Fruit fly (Drosophila melanogaster) whole organism, adult: ENCODE data around the gene sac.

Experiments
- CG11617 ChIP-seq: fragments of 200-800 bp; sonication (Bioruptor generic); optimal IDR thresholded peaks from 2 replicates; lab custom pipeline; 2017; ENCODE audit warnings: mild to moderate bottlenecking, missing biosample characterization, missing genetic modification reagents, missing genetic modification characterization
- CG12768 ChIP-seq: fragments of 200-800 bp; sonication (Bioruptor generic); optimal IDR thresholded peaks from 2 replicates; lab custom pipeline; 2017; ENCODE audit warnings: missing biosample characterization, missing genetic modification characterization, mild to moderate bottlenecking, moderate library complexity, missing genetic modification reagents
- CG14711 ChIP-seq: fragments of 200-800 bp; sonication (Bioruptor generic); optimal IDR thresholded peaks from 2 replicates; lab custom pipeline; 2018; ENCODE audit warnings: missing biosample characterization, mild to moderate bottlenecking, missing genetic modification characterization, moderate library complexity
- CG1620 ChIP-seq: fragments of 200-800 bp; sonication (Bioruptor generic); optimal IDR thresholded peaks from 2 replicates; lab custom pipeline; 2016; ENCODE audit warnings: missing biosample characterization, missing genetic modification characterization
- CG33017 ChIP-seq: fragments of 200-800 bp; sonication (Bioruptor generic); optimal IDR thresholded peaks from 2 replicates; lab custom pipeline; 2018; ENCODE audit warnings: missing biosample characterization, mild to moderate bottlenecking, missing genetic modification characterization, moderate library complexity
- CG5204 ChIP-seq: fragments of 200-800 bp; sonication (Bioruptor generic); optimal IDR thresholded peaks from 2 replicates; lab custom pipeline; 2016; ENCODE audit warnings: missing biosample characterization, missing genetic modification characterization
- CG7045 ChIP-seq: fragments of 200-800 bp; sonication (Bioruptor generic); optimal IDR thresholded peaks from 2 replicates; lab custom pipeline; 2017; ENCODE audit warnings: missing biosample characterization, mild to moderate bottlenecking, missing genetic modification characterization
- CG7101 ChIP-seq: fragments of 200-800 bp; sonication (Bioruptor generic); optimal IDR thresholded peaks from 2 replicates; lab custom pipeline; 2018; ENCODE audit warnings: missing biosample characterization, mild to moderate bottlenecking, missing genetic modification characterization, moderate library complexity
- Clk ChIP-seq: fragments of 200-800 bp; sonication (Bioruptor generic); optimal IDR thresholded peaks from 2 replicates; lab custom pipeline; 2017; ENCODE audit warnings: missing biosample characterization, missing genetic modification characterization
- Crg-1 ChIP-seq: fragments of 200-800 bp; sonication (Bioruptor generic); optimal IDR thresholded peaks from 2 replicates; lab custom pipeline; 2016; ENCODE audit warnings: missing biosample characterization, missing genetic modification characterization
- Hr96 ChIP-seq: fragments of 200-800 bp; sonication (Bioruptor generic); optimal IDR thresholded peaks from 2 replicates; lab custom pipeline; 2016; ENCODE audit warnings: missing biosample characterization, missing genetic modification characterization
- Mnt ChIP-seq: fragments of 200-800 bp; sonication (Bioruptor generic); optimal IDR thresholded peaks from 2 replicates; lab custom pipeline; 2016; ENCODE audit warnings: missing biosample characterization, mild to moderate bottlenecking, missing genetic modification characterization
- bab1 ChIP-seq: fragments of 200-800 bp; sonication (Bioruptor generic); optimal IDR thresholded peaks from 3 replicates; lab custom pipeline; 2019; ENCODE audit warnings: missing biosample characterization, mild to moderate bottlenecking, missing genetic modification characterization, moderate library complexity
- cic ChIP-seq: fragments of 200-800 bp; sonication (Bioruptor generic); optimal IDR thresholded peaks from 2 replicates; lab custom pipeline; 2017; ENCODE audit warnings: missing biosample characterization, mild to moderate bottlenecking, missing genetic modification characterization, moderate library complexity
- cnc ChIP-seq, 2 experiments: fragments of >200 bp; optimal IDR thresholded peaks; 2 replicates each; lab custom pipeline; 2017
- kay ChIP-seq: fragments of 200-800 bp; sonication (Bioruptor generic); peaks from one replicate; lab custom pipeline; 2016; ENCODE audit warnings: missing biosample characterization, missing genetic modification characterization, borderline replicate concordance
- ovo ChIP-seq: fragments of 200-800 bp; sonication (Bioruptor generic); optimal IDR thresholded peaks from 2 replicates; lab custom pipeline; 2016; ENCODE audit warnings: missing biosample characterization, missing genetic modification characterization
- pad ChIP-seq: fragments of 200-800 bp; sonication (Bioruptor generic); optimal IDR thresholded peaks from 3 replicates; lab custom pipeline; 2017; ENCODE audit warnings: missing biosample characterization, missing genetic modification characterization, mild to moderate bottlenecking, moderate library complexity, missing genetic modification reagents
- tj ChIP-seq: fragments of 200-800 bp; sonication (Bioruptor generic); optimal IDR thresholded peaks from 3 replicates; lab custom pipeline; 2017; ENCODE audit warnings: missing biosample characterization, mild to moderate bottlenecking, missing genetic modification characterization, moderate library complexity
- toe ChIP-seq: fragments of 200-800 bp; sonication (Bioruptor generic); optimal IDR thresholded peaks from 2 replicates; lab custom pipeline; 2016; ENCODE audit warnings: missing biosample characterization, missing genetic modification characterization

sac gene

DNA sequence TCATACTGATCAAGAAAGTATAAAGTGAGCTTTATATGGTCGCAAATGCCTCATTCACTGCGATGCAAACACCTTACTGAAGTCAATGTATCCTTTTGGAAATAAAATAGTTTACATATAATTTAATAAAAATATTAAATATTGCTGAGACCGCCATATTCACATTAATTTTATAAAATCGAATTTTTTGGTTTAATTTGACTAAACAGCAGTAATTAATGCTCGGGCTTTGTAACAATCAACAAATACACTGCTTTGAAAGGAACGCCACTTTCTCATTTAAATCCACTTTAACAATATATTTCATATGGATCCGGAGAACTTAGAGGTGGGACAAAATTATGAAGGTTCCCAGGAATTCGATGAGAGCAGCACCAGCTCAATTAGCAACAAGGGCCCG is at the start of gene sac:
Gene sac (plus strand): TSS at position 301 of the 400 bp plus-strand sequence.
- TF ChIP-seq cic: no peak
- TF ChIP-seq Hr96 (GFP tag; lab: Kevin White, UChicago): no peak
- no peak for TF ChIP-seq Crg-1 (GFP tag; lab: Kevin White, UChicago)
- TF ChIP-seq kay (GFP tag; lab: Kevin White, UChicago): no peak
- TF ChIP-seq CG33017 (tag; lab: Kevin White, UChicago): no peak
- TF ChIP-seq Mnt (GFP tag; lab: Kevin White, UChicago): no peak
- TF ChIP-seq CG11617 (GFP tag; lab: Kevin White, UChicago): no peak
- TF ChIP-seq Clk: no peak
- TF ChIP-seq CG1620 (GFP tag; lab: Kevin White, UChicago): no peak
- no peak for TF ChIP-seq CG5204 (GFP tag; lab: Kevin White, UChicago)
- TF ChIP-seq CG14711: no peak
- no peak for TF ChIP-seq toe (GFP tag; lab: Kevin White, UChicago)
- TF ChIP-seq ovo (GFP tag; lab: Kevin White, UChicago): no peak
- TF ChIP-seq pad (GFP tag; lab: Kevin White, UChicago): no peak
- no peak for TF ChIP-seq CG7045 (GFP tag; lab: Kevin White, UChicago)
- no peak for TF ChIP-seq cnc (optimal IDR thresholded peaks at IDR 0.05; lab: Kevin White, UChicago)

DNA sequence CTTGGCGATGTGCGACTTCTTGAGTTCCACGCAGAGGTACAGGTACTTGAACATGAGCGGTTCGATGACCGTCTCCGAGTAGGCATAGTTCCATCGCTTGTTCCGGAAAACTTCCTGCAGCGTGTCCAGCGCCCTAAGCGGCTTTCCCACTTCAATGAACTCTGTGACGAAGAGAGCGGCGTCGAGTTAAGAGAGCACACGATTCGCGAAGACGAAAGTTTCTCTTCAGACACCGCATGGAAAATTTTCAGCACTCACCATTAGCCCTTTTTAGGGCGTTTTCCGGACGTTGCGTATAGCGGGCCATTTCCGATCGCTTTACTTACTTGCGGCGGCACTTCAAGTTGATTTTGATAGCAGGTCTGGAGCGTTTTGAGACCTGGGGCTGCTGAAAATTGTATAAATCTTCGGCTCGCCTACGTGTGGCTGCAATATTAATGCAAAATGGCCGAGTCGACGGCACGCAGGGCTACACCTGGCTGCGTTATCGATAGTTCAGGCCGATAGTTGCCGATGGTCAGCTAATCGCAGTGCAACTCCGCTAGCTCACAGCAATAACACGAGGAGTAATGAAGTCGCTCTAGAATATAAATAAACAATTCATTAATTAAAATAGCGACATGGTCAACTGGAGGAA is 47.1 kb upstream of the sac start, which contains the start of the genes eIF3a and CG1074:
Gene eIF3a (minus strand): TSS at position 455 of the 637 bp plus-strand sequence.
Gene CG1074 (plus strand): TSS at position 525 of the 637 bp plus-strand sequence.
- TF ChIP-seq Hr96 (GFP tag; lab: Kevin White, UChicago) (no peak), bab1 (GFP tag; lab: Kevin White, UChicago) (peak; percentile 84), Clk (peak; percentile 57), CG14711 (peak; percentile 63), CG7045 (GFP tag; lab: Kevin White, UChicago) (peak; percentile 61), cnc (optimal IDR thresholded peaks at IDR 0.05; lab: Kevin White, UChicago) (no peak), toe (GFP tag; lab: Kevin White, UChicago) (no peak), CG7101 (tag; lab: Kevin White, UChicago) (peak; percentile 82), tj (GFP tag; lab: Kevin White, UChicago) (peak; percentile 71), CG1620 (GFP tag; lab: Kevin White, UChicago) (peak; percentile 82), Mnt (GFP tag; lab: Kevin White, UChicago) (peak; percentile 96), CG12768 (GFP tag; lab: Kevin White, UChicago) (peak; percentile 70), Crg-1 (GFP tag; lab: Kevin White, UChicago) (peak; percentile 64), ovo (GFP tag; lab: Kevin White, UChicago) (peak; percentile 40), CG5204 (GFP tag; lab: Kevin White, UChicago) (no peak), kay (GFP tag; lab: Kevin White, UChicago) (no peak), cic (peak; percentile 38), pad (GFP tag; lab: Kevin White, UChicago) (peak; percentile 66), CG33017 (tag; lab: Kevin White, UChicago) (peak; percentile 27), CG11617 (GFP tag; lab: Kevin White, UChicago) (peak; percentile 84)

DNA sequence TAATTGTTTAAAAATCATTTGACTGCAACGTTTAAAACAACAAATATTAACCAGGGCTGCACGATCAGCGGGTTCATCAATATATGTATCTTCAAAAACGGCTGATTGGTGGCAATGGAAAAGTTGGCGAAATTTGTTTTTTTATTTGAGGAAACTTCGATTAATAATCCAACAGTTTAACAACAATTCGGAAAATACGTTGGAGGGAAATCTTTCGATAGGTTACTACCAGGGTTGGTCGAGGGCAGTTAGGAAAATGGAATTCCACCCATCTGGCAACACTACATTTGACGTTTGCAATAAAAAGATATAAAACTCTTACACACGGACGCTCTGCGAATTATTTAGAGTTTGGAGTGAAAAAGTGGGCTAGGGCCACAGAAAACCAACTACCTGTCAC is 43.5 kb upstream of the sac start, which contains the start of the genes Lipt2 and CG14650:
Gene Lipt2 (minus strand): TSS at position 217 of the 400 bp plus-strand sequence.
Gene CG14650 (plus strand): TSS at position 275 of the 400 bp plus-strand sequence.
- TF ChIP-seq Clk: peak; percentile 61
- TF ChIP-seq cic: peak; percentile 0
- no peak for TF ChIP-seq cnc (optimal IDR thresholded peaks at IDR 0.05; lab: Kevin White, UChicago)
- no peak for TF ChIP-seq ovo (GFP tag; lab: Kevin White, UChicago)
- no peak for TF ChIP-seq toe (GFP tag; lab: Kevin White, UChicago)
- TF ChIP-seq Hr96 (GFP tag; lab: Kevin White, UChicago): peak; percentile 80
- TF ChIP-seq CG7045 (GFP tag; lab: Kevin White, UChicago): peak; percentile 38
- TF ChIP-seq Mnt (GFP tag; lab: Kevin White, UChicago): peak; percentile 72
- peak; percentile 70 for TF ChIP-seq bab1 (GFP tag; lab: Kevin White, UChicago)
- peak; percentile 55 for TF ChIP-seq tj (GFP tag; lab: Kevin White, UChicago)
- no peak for TF ChIP-seq kay (GFP tag; lab: Kevin White, UChicago)
- TF ChIP-seq CG12768 (GFP tag; lab: Kevin White, UChicago): no peak
- peak; percentile 67 for TF ChIP-seq CG11617 (GFP tag; lab: Kevin White, UChicago)
- TF ChIP-seq CG5204 (GFP tag; lab: Kevin White, UChicago): no peak
- TF ChIP-seq CG14711: peak; percentile 53
- TF ChIP-seq CG7101 (tag; lab: Kevin White, UChicago): peak; percentile 62
- peak; percentile 9 for TF ChIP-seq pad (GFP tag; lab: Kevin White, UChicago)
- peak; percentile 25 for TF ChIP-seq CG33017 (tag; lab: Kevin White, UChicago)
- peak; percentile 65 for TF ChIP-seq Crg-1 (GFP tag; lab: Kevin White, UChicago)
- peak; percentile 73 for TF ChIP-seq CG1620 (GFP tag; lab: Kevin White, UChicago)

DNA sequence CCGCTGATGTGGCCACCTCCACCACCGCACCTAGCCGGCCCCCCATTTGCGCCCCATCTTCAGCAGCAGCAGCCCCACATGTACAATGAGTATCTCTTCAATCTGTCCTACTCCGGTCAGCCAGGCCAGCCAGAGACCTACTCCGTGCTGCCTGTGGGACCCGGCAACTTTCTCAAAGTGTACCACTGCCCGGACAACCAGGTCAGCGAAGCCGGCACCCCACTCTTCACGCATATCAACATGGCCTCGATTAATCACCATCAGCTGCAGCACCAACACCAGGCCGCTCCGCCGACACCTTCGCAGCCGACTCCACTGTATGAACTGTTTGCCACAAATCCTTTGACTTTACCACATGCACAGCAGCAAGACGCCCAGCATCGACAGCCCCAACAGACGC is 42.8 kb upstream of the sac start:
- TF ChIP-seq bab1 (GFP tag; lab: Kevin White, UChicago): no peak
- no peak for TF ChIP-seq ovo (GFP tag; lab: Kevin White, UChicago)
- TF ChIP-seq cnc (optimal IDR thresholded peaks at IDR 0.05; lab: Kevin White, UChicago): no peak
- no peak for TF ChIP-seq CG11617 (GFP tag; lab: Kevin White, UChicago)
- no peak for TF ChIP-seq CG7101 (tag; lab: Kevin White, UChicago)
- no peak for TF ChIP-seq CG5204 (GFP tag; lab: Kevin White, UChicago)
- no peak for TF ChIP-seq toe (GFP tag; lab: Kevin White, UChicago)
- TF ChIP-seq pad (GFP tag; lab: Kevin White, UChicago): no peak
- no peak for TF ChIP-seq CG1620 (GFP tag; lab: Kevin White, UChicago)
- no peak for TF ChIP-seq kay (GFP tag; lab: Kevin White, UChicago)
- TF ChIP-seq CG33017 (tag; lab: Kevin White, UChicago): no peak
- no peak for TF ChIP-seq tj (GFP tag; lab: Kevin White, UChicago)
- TF ChIP-seq Crg-1 (GFP tag; lab: Kevin White, UChicago): no peak
- no peak for TF ChIP-seq CG12768 (GFP tag; lab: Kevin White, UChicago)
- no peak for TF ChIP-seq Clk
- no peak for TF ChIP-seq CG7045 (GFP tag; lab: Kevin White, UChicago)
- no peak for TF ChIP-seq CG14711
- TF ChIP-seq Mnt (GFP tag; lab: Kevin White, UChicago): no peak
